Fruit fly (Drosophila melanogaster): ENCODE results near the gene mtg.

mtg gene

dm6 chr3R:8223074-8223597, 27.2 kb upstream of the mtg start:
- no peak for TF ChIP-seq CG13204 (GFP tag; optimal IDR thresholded peaks at IDR 0.05)
- no peak for TF ChIP-seq CG34367 (tag; optimal IDR thresholded peaks at IDR 0.05)
- TF ChIP-seq CG14655 (GFP tag; optimal IDR thresholded peaks at IDR 0.05) = no peak
- TF ChIP-seq EcR (GFP tag; optimal IDR thresholded peaks at IDR 0.05) = no peak
- no peak for TF ChIP-seq fd96Ca (GFP tag; IDR thresholded peaks at IDR 0.05)
- no peak for TF ChIP-seq Snoo (tag; optimal IDR thresholded peaks at IDR 0.05)
- no peak for TF ChIP-seq CG9948 (tag; optimal IDR thresholded peaks at IDR 0.05)
- no peak for TF ChIP-seq Ets98B (GFP tag; IDR thresholded peaks at IDR 0.05)
- no peak for TF ChIP-seq Pif1A (GFP tag; optimal IDR thresholded peaks at IDR 0.05)
- no peak for TF ChIP-seq CG32121 (GFP tag; IDR thresholded peaks at IDR 0.05)
- TF ChIP-seq CG15710 (tag; optimal IDR thresholded peaks at IDR 0.05) = no peak
- TF ChIP-seq CG17806 (tag; optimal IDR thresholded peaks at IDR 0.05) = no peak
- TF ChIP-seq CG4496 (GFP tag; IDR thresholded peaks at IDR 0.05) = no peak

- TF ChIP-seq CG34367 (tag; optimal IDR thresholded peaks at IDR 0.05) (no peak), CG14655 (GFP tag; optimal IDR thresholded peaks at IDR 0.05) (no peak), CG15710 (tag; optimal IDR thresholded peaks at IDR 0.05) (no peak), CG9948 (tag; optimal IDR thresholded peaks at IDR 0.05) (no peak), CG17806 (tag; optimal IDR thresholded peaks at IDR 0.05) (no peak), CG8159 (tag; optimal IDR thresholded peaks at IDR 0.05) (no peak), CG4496 (GFP tag; IDR thresholded peaks at IDR 0.05) (no peak), Pif1B (GFP tag; optimal IDR thresholded peaks at IDR 0.05) (no peak), CG12605 (GFP tag; IDR thresholded peaks at IDR 0.05) (no peak), rn (GFP tag; IDR thresholded peaks at IDR 0.05) (no peak), gl (tag; optimal IDR thresholded peaks at IDR 0.05) (no peak), CG13204 (GFP tag; optimal IDR thresholded peaks at IDR 0.05) (no peak), Pif1A (GFP tag; optimal IDR thresholded peaks at IDR 0.05) (no peak), CG10348 (GFP tag; IDR thresholded peaks at IDR 0.05) (no peak), D1 (tag; optimal IDR thresholded peaks at IDR 0.05) (no peak), Snoo (tag; optimal IDR thresholded peaks at IDR 0.05) (no peak), CG8301 (tag; optimal IDR thresholded peaks at IDR 0.05) (no peak)
These were observed 25.4 kb upstream of the mtg start for dm6 chr3R:8224726-8225460.

DNA sequence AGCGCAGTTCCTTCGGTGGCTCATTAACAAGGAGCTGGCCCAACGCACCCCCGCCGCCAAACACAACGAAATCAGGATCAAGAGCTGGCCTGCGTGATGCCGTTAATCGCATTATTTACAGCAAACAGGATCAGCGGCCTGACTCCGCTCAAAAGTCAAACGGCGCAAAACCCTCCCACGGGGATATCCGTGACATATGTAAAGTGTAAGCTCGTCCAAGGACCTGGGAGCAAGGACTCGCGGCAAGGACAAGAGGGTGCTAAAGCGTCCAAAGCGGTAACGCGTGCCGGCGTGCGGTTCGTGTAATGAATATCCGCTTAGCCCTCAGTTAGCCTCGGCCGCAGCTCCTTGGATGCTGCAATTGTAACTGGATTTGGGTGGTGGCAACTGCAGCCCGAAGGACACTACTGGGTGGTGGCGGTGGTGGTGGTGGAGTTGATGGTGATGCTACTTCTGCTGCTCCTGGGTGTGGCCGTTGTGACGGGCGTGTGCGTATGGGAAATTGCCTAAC, 24.8 kb upstream of the mtg start:
- no peak for TF ChIP-seq CG9948 (tag; optimal IDR thresholded peaks at IDR 0.05)
- no peak for TF ChIP-seq CG4496 (GFP tag; IDR thresholded peaks at IDR 0.05)
- no peak for TF ChIP-seq CG10348 (GFP tag; IDR thresholded peaks at IDR 0.05)
- no peak for TF ChIP-seq rn (GFP tag; IDR thresholded peaks at IDR 0.05)
- no peak for TF ChIP-seq Pif1A (GFP tag; optimal IDR thresholded peaks at IDR 0.05)
- TF ChIP-seq fd96Ca (GFP tag; IDR thresholded peaks at IDR 0.05) = no peak
- TF ChIP-seq CG13204 (GFP tag; optimal IDR thresholded peaks at IDR 0.05) = no peak
- TF ChIP-seq CG17806 (tag; optimal IDR thresholded peaks at IDR 0.05) = no peak
- TF ChIP-seq CG8159 (tag; optimal IDR thresholded peaks at IDR 0.05) = no peak
- no peak for TF ChIP-seq CG32121 (GFP tag; IDR thresholded peaks at IDR 0.05)
- no peak for TF ChIP-seq gl (tag; optimal IDR thresholded peaks at IDR 0.05)
- TF ChIP-seq CG34367 (tag; optimal IDR thresholded peaks at IDR 0.05) = no peak
- no peak for TF ChIP-seq CG12605 (GFP tag; IDR thresholded peaks at IDR 0.05)

- no peak for TF ChIP-seq Ets98B (GFP tag; IDR thresholded peaks at IDR 0.05)
- no peak for TF ChIP-seq CG8159 (tag; optimal IDR thresholded peaks at IDR 0.05)
- TF ChIP-seq rn (GFP tag; IDR thresholded peaks at IDR 0.05) = no peak
- TF ChIP-seq CG9948 (tag; optimal IDR thresholded peaks at IDR 0.05) = no peak
- TF ChIP-seq gl (tag; optimal IDR thresholded peaks at IDR 0.05) = no peak
- no peak for TF ChIP-seq Snoo (tag; optimal IDR thresholded peaks at IDR 0.05)
- TF ChIP-seq CG17806 (tag; optimal IDR thresholded peaks at IDR 0.05) = no peak
- TF ChIP-seq CG10348 (GFP tag; IDR thresholded peaks at IDR 0.05) = no peak
- TF ChIP-seq CG32121 (GFP tag; IDR thresholded peaks at IDR 0.05) = no peak
These were observed 23.0 kb upstream of the mtg start for dm6 chr3R:8227344-8227743.

DNA sequence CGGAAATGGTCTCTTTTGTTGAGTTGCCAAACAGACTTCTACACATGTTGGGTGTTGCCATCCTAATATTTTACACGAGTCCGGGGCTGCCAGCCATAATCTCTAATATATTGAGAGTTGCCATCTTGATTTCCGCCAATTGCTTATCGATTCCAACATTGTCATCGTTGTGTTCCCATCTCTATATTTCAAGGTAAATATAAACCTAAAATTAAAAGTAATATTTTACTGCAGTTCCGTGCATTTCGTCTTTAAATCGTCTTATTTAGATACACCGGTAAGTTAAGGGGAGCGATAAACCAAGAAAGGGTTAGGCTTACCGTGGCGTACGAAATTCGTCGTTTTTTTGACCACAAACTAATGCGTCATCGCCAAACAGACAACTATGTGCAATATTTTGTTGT, 16.9 kb upstream of the mtg start, which contains the start of gene PolI:
TSS of gene PolI (plus strand) at position 138 of the 404 bp plus-strand sequence.
- no peak for TF ChIP-seq CG4496 (GFP tag; IDR thresholded peaks at IDR 0.05)
- no peak for TF ChIP-seq CG32121 (GFP tag; IDR thresholded peaks at IDR 0.05)
- TF ChIP-seq CG13204 (GFP tag; optimal IDR thresholded peaks at IDR 0.05) = no peak
- TF ChIP-seq D1 (tag; optimal IDR thresholded peaks at IDR 0.05) = no peak
- TF ChIP-seq CG15710 (tag; optimal IDR thresholded peaks at IDR 0.05) = no peak
- no peak for TF ChIP-seq fd96Ca (GFP tag; IDR thresholded peaks at IDR 0.05)

DNA sequence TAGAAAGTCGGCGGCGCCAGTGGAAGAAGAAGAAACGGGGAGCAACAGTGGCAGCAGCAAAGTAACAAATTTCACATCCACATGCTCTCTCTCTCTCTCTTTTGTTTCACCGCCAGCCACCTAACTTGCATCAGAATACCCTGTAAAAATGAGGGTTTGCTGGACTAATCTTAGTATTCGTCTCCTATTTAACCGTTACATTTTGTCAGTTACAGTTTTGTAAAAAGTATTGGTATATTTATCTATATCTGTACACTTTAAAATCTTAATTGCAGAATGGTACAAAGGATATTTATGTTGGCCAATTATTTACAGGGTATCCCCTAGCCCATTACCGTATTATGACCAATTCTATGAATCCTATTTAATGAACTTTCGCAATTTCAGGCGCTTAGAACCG, 16.4 kb upstream of the mtg start:
- TF ChIP-seq CG14655 (GFP tag; optimal IDR thresholded peaks at IDR 0.05) (no peak), CG17806 (tag; optimal IDR thresholded peaks at IDR 0.05) (peak; percentile 38), CG13204 (GFP tag; optimal IDR thresholded peaks at IDR 0.05) (no peak), CG4496 (GFP tag; IDR thresholded peaks at IDR 0.05) (peak; percentile 54; the same call in 2 of the 3 replicates), fd96Ca (GFP tag; IDR thresholded peaks at IDR 0.05) (0 out of 3 replicates have a peak, but pooled peaks have one; percentile 16), CG34367 (tag; optimal IDR thresholded peaks at IDR 0.05) (no peak), Snoo (tag; optimal IDR thresholded peaks at IDR 0.05) (no peak), Ets98B (GFP tag; IDR thresholded peaks at IDR 0.05) (peak; percentile 85), D1 (tag; optimal IDR thresholded peaks at IDR 0.05) (no peak), CG32121 (GFP tag; IDR thresholded peaks at IDR 0.05) (peak; percentile 84), CG12605 (GFP tag; IDR thresholded peaks at IDR 0.05) (peak; percentile 55; the same call in 1 of the 2 replicates), EcR (GFP tag; optimal IDR thresholded peaks at IDR 0.05) (no peak), CG8159 (tag; optimal IDR thresholded peaks at IDR 0.05) (peak; percentile 26), CG15710 (tag; optimal IDR thresholded peaks at IDR 0.05) (peak; percentile 24), CG10348 (GFP tag; IDR thresholded peaks at IDR 0.05) (no peak), gl (tag; optimal IDR thresholded peaks at IDR 0.05) (no peak), CG9948 (tag; optimal IDR thresholded peaks at IDR 0.05) (peak; percentile 54), Pif1B (GFP tag; optimal IDR thresholded peaks at IDR 0.05) (no peak), rn (GFP tag; IDR thresholded peaks at IDR 0.05) (no peak), CG8301 (tag; optimal IDR thresholded peaks at IDR 0.05) (peak; percentile 61), Pif1A (GFP tag; optimal IDR thresholded peaks at IDR 0.05) (no peak)

Measured in whole organism, pupa.